Worm (Caenorhabditis elegans): Measurements from ENCODE around the gene F21A3.4.

Gene F21A3.4

DNA sequence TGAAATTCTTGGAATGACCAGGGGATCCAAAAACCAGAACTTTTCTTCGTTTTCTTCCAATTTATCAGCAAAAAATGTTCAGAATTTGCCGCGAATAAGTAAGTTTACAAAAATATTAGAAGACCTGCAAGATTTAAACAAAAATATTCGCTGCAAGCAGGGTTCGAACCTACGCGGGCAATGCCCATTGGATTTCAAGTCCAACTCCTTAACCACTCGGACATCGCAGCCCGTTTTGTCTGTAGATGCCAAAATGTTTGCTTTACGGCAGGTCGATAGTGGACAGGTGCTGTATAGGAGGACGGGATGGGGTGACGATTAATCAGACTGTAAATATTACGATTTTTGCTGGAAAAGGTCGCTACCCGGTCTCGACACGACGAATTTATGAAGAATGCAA, 11.3 kb downstream of the F21A3.4 start:
- no peak for TF ChIP-seq nhr-10 (tag; optimal IDR thresholded peaks at IDR 0.05)
- no peak for TF ChIP-seq mes-2 (tag; optimal IDR thresholded peaks at IDR 0.05; ENCODE audit: poor library complexity, severe bottlenecking)
- TF ChIP-seq unc-39 (tag; optimal IDR thresholded peaks at IDR 0.05), result no peak
- no peak for TF ChIP-seq nhr-102 (tag; optimal IDR thresholded peaks at IDR 0.05)
- no peak for TF ChIP-seq rbr-2 (tag; optimal IDR thresholded peaks at IDR 0.05)
- no peak for TF ChIP-seq ceh-32 (tag; optimal IDR thresholded peaks at IDR 0.05; ENCODE audit: poor library complexity)
- TF ChIP-seq pqm-1 (tag; optimal IDR thresholded peaks at IDR 0.05), result no peak
- no peak for TF ChIP-seq F10B5.3 (tag; optimal IDR thresholded peaks at IDR 0.05)
- peak; percentile 20; the same call in 1 of the 2 replicates for TF ChIP-seq saeg-2 (GFP tag; IDR thresholded peaks at IDR 0.05)
- TF ChIP-seq ceh-28 (tag; optimal IDR thresholded peaks at IDR 0.05), result no peak
- no peak for TF ChIP-seq ztf-11 (tag; optimal IDR thresholded peaks at IDR 0.05)
- no peak for TF ChIP-seq zag-1 (tag; optimal IDR thresholded peaks at IDR 0.05)
- peak; percentile 9 for TF ChIP-seq spr-1 (tag; optimal IDR thresholded peaks at IDR 0.05)
- TF ChIP-seq T26A8.4 (GFP tag; IDR thresholded peaks at IDR 0.05), result peak; percentile 41
- peak; percentile 43 for TF ChIP-seq duxl-1 (tag; optimal IDR thresholded peaks at IDR 0.05; ENCODE audit: poor library complexity)
- no peak for TF ChIP-seq snpc-4 (tag; optimal IDR thresholded peaks at IDR 0.05)
- TF ChIP-seq dve-1 (tag; optimal IDR thresholded peaks at IDR 0.05; ENCODE audit: insufficient read depth), result no peak
- TF ChIP-seq vab-7 (GFP tag; IDR thresholded peaks at IDR 0.05), result peak; percentile 85
- TF ChIP-seq T20F7.1 (GFP tag; optimal IDR thresholded peaks at IDR 0.05), result no peak
- TF ChIP-seq ZK337.2 (GFP tag; IDR thresholded peaks at IDR 0.05), result 0 out of 2 replicates have a peak, but pooled peaks have one; percentile 29
- TF ChIP-seq fkh-10 (GFP tag; optimal IDR thresholded peaks at IDR 0.05), result no peak
- TF ChIP-seq zip-11 (GFP tag; IDR thresholded peaks at IDR 0.05), result no peak
- TF ChIP-seq daf-8 (GFP tag; IDR thresholded peaks at IDR 0.05), result no peak
- TF ChIP-seq daf-16 (GFP tag; optimal IDR thresholded peaks at IDR 0.05), result peak in 1 of 2 experiments; percentile 41
- TF ChIP-seq daf-16 (tag; optimal IDR thresholded peaks at IDR 0.05), result no peak
- TF ChIP-seq aly-2 (tag; optimal IDR thresholded peaks at IDR 0.05), result no peak
- no peak for TF ChIP-seq daf-19 (GFP tag; conservative IDR thresholded peaks at IDR 0.05)
- TF ChIP-seq mdl-1 (tag; optimal IDR thresholded peaks at IDR 0.05), result no peak
- TF ChIP-seq ceh-82 (tag; optimal IDR thresholded peaks at IDR 0.05), result no peak
- no peak for TF ChIP-seq zfp-3 (GFP tag; conservative IDR thresholded peaks at IDR 0.05)
- no peak for TF ChIP-seq cey-2 (tag; optimal IDR thresholded peaks at IDR 0.05; ENCODE audit: borderline replicate concordance, insufficient read depth)
- TF ChIP-seq nhr-11 (tag; optimal IDR thresholded peaks at IDR 0.05), result no peak
- no peak for TF ChIP-seq php-3 (GFP tag; IDR thresholded peaks at IDR 0.05)
- peak in 1 of 2 experiments; percentile 63; a peak in 1 of 4 replicates for TF ChIP-seq madf-5 (GFP tag; IDR thresholded peaks at IDR 0.05)
- peak; percentile 39 for TF ChIP-seq dmd-6 (GFP tag; IDR thresholded peaks at IDR 0.05)
- no peak for TF ChIP-seq lin-13 (GFP tag; optimal IDR thresholded peaks at IDR 0.05)
- no peak for TF ChIP-seq R02D3.7 (tag; optimal IDR thresholded peaks at IDR 0.05)
- peak; percentile 71 for TF ChIP-seq Y48G9A.11 (GFP tag; IDR thresholded peaks at IDR 0.05)
- peak; percentile 28 for TF ChIP-seq nhr-111 (GFP tag; optimal IDR thresholded peaks at IDR 0.05)
- TF ChIP-seq daf-12 (tag; optimal IDR thresholded peaks at IDR 0.05), result no peak
- TF ChIP-seq mxl-3 (GFP tag; optimal IDR thresholded peaks at IDR 0.05), result no peak
- TF ChIP-seq aha-1 (tag), result no peak
- TF ChIP-seq lim-7 (GFP tag; IDR thresholded peaks at IDR 0.05), result peak; percentile 93
- TF ChIP-seq pha-4 (GFP tag; IDR thresholded peaks at IDR 0.05), result peak; percentile 67
- no peak for TF ChIP-seq pha-4 (tag; optimal IDR thresholded peaks at IDR 0.05)
- no peak for TF ChIP-seq madf-9 (GFP tag; conservative IDR thresholded peaks at IDR 0.05)
- no peak for TF ChIP-seq ceh-62 (tag; optimal IDR thresholded peaks at IDR 0.05)
- no peak for TF ChIP-seq mep-1 (tag; optimal IDR thresholded peaks at IDR 0.05)
- no peak for TF ChIP-seq unc-62 (GFP tag; optimal IDR thresholded peaks at IDR 0.05 in 1 of 2)
- no peak for TF ChIP-seq unc-62 (tag; optimal IDR thresholded peaks at IDR 0.05)
- no peak for TF ChIP-seq nhr-76 (tag; optimal IDR thresholded peaks at IDR 0.05)
- no peak for TF ChIP-seq ctbp-1 (GFP tag; IDR thresholded peaks at IDR 0.05)
- no peak for TF ChIP-seq hlh-30 (tag; optimal IDR thresholded peaks at IDR 0.05; ENCODE audit: insufficient read depth)
